Fruit fly (Drosophila melanogaster) ovary, adult (tissue): ENCODE measurements around the gene Ubx.

ENCODE experiments used
- CG17801 ChIP-seq: fragments of 200-800 bp; optimal IDR thresholded peaks from 2 replicates; lab custom pipeline; 2019; ENCODE audit warnings: missing biosample characterization, mild to moderate bottlenecking, missing genetic modification characterization, moderate library complexity; ENCODE audit not compliant: partially characterized antibody

The Ubx gene

DNA sequence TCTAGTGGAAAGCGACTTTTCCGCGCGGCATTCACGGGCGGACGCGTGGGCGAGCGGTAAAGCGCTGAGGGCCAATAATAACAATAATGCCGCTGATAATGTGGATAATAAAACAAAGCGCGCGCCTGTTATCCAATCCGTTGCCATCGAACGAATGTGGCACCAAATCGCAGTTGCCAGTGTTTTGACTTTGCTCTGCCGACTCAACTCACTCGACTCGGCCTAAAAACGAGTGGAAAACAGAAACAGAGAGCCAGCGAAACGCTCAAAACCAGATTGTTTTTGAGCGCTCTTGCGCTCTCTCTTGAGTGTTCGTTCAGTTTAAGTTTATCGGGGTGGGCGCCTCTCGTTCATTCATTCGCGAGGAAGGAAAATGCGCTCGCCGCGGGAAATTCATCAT, at the start of gene Ubx:
TSS of gene Ubx (minus strand) at position 158 of the 400 bp plus-strand sequence.
- TF ChIP-seq CG17801 (GFP tag; lab: Kevin White, UChicago), result no peak

DNA sequence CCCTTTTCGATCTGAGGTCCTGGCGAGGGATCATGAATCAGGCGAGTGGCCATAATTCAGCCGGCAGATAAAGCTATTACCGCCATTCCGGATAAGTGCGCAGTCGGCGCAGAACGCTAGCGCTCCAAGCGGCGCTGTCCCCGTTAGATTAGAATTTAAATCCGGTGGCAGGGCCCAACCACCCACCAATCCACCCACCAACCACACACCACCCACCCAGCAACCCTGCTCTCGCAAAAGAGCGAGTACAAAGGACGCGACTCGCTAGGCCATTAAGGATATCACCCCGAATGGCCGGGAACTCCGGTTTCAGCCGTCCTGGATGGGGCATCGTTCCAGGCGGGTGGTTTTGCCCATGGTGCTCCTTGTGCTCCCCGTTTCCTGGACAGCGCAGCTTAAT, 49.8 kb upstream of the Ubx start:
- TF ChIP-seq CG17801 (GFP tag; lab: Kevin White, UChicago), result no peak

DNA sequence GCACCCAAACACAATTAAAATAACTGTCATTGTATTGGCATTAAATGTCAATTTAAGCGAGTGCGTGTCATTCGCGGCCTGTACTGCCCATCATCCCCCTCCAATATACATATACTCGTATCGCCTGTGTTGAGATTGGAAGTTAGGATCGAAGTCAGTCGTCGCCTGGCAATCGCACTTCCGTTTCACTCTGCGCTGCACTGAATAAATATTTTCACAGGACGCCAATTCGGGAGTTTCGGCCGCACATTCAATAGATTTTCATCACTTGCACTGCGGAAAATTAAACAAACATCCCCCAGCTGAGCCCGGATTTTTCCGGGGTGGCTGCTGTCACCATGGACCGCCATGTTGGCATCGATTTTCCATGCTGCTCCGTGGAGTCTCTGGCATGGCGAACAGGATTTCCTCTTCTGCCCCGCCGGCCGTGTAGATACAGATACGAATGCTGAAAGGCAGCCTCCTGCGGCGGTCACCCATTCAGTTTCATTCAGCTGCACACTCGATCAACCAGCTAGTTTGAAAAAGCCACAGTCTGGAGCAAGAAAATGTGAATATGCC, 49.0 kb upstream of the Ubx start:
- TF ChIP-seq CG17801 (GFP tag; lab: Kevin White, UChicago), result no peak

DNA sequence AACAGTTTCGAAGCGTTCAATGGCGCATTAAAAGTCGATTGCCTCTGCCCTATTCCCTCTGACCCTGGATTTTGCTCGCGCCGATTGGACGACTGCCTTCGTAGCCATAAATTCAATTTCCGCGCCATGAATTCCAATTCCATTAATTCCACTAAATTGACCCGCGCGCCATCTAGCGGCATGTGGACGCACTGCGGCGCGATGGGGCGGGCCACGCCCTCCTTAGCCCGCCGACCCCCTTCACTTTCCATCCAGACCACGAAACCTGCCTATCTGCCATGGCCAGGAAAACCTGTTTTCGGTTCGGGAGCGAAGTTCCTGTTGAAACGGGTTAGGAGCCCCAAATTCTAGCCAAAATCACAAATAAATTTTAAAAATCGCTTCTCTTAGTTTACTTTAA, 48.2 kb upstream of the Ubx start:
- no peak for TF ChIP-seq CG17801 (GFP tag; lab: Kevin White, UChicago)

DNA sequence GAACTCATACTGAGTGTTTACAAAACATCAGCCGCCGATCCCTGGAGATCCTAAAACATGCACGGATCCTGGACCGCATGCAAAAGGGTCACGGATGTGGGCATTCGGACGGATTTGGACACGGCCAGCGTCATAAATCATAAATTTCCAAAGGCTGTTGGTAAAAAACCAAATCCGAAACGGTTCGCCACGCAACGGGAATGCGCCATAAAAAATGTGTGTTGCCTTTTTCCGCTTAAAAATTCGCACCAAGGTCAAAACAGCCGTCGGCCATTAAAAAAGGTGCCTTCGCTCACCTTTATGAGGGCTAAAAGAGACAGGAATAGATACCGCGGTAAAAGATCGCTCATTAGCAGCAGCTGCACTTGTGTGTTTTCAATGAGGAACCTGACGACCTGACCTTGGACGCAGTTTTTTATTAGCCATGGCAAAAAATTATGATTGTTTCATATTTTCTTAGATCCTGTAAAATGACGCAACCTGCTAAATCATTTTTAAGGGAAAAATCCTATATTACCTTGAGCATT, 39.0 kb upstream of the Ubx start:
- TF ChIP-seq CG17801 (GFP tag; lab: Kevin White, UChicago), result no peak

DNA sequence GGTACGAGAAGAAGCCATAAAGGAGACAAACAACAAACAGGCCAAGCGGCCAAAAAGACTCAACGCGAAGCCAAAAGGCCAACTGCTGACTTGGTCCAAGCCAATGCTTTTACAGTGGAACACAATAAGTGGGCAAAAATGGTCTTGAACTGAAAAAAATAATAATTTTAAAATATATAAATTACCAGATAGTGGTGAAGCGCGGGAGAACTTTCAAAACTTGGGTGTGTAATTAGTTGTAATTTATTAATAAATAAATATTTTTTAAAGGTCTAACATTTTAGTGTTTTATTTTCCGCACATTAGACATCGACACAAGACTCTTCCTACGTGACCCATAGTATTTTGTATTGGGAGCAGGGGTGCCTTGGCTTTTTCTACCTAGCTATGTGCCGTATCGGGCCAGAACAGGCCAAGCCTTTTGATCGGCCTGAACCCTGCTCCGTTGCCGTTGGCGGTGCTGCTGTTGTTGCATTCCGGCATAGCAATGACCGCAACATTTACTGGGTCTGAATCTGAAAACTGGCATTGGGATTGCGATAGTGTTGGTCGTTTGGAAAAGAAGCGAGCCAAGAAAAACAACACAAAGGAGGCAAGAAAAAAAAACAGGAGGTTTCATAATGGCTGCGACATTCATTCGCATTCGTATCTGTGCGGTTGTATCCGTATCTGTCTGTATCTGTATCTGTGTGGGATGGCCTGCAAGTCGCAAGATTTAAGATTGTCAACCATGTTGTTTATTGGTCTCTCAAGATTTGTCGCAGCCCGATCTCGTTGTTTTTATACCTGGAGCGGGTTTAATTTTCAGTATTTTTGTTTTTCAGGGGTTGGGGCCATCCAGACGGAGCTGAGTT, 37.6 kb upstream of the Ubx start:
- no peak for TF ChIP-seq CG17801 (GFP tag; lab: Kevin White, UChicago)

DNA sequence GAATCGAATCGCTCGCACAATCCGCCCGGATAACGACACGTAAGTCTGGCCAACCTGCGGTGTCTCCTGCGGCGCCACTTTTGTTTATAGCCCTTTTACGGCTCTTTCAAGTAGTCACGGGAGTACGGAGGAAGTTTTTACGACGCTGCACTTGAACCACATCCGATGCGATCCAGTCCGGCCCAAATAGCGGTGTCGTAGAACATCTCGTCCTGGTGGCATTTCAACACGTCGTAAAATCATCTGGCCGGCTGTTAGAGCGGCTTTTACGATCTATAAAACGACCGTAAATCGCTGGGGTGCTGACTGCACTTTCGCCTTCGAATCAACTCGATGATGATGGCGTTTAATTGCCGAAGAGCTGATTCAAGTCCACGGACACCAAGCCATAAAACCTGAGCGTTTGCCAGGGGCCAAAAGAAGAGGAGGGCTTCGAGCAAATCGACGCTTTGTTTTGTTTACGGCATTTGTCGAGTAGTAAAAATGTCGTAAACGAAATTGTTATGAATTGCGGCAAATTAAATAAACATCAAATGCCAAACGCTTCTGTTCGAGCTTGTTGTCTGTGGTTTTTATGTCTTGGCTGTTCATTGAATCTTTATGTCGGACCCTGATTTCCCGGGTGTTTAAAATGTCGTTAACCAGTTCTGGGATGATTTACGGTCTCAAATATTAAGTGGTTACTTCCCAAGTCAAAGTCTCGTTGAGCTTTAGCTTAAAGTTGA, 36.6 kb upstream of the Ubx start:
- TF ChIP-seq CG17801 (GFP tag; lab: Kevin White, UChicago), result no peak

DNA sequence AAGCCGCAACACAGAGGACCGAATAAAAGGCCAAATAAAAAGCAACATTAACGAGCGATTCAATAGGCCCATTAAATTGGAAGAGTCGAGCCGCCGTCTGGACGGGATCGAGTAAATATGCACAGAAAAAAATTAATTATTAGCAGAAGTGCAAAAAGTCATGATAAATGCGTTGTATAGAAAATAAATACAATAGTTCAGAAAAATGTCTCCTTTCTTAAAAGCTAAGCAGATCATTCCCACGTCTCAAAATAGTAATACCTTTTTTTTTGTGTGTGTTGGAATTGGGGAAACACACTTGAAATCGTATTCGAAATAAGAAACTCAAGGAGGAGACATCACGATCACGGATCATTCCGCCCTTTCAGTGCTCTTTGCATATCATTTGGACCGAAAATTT, 35.2 kb upstream of the Ubx start:
- no peak for TF ChIP-seq CG17801 (GFP tag; lab: Kevin White, UChicago)

DNA sequence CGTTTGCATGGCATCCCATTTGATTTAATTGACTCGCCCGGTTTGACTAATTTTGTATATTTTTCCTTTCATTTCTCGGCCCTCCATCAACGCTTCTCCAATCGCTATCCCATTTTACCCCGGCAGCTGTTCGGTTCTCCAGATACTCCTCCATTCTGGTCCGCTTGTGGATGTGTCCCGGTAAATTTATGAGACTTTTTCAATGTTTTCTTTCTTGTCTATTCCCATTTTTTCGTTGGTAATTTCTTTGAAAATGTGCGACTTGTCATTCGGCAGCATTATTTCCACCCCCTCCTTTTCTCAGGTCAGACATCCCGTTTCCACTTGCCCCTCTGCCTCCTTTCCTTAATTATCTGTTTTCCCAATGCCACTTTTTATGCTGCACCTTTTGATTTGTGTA, 31.5 kb upstream of the Ubx start:
- no peak for TF ChIP-seq CG17801 (GFP tag; lab: Kevin White, UChicago)

DNA sequence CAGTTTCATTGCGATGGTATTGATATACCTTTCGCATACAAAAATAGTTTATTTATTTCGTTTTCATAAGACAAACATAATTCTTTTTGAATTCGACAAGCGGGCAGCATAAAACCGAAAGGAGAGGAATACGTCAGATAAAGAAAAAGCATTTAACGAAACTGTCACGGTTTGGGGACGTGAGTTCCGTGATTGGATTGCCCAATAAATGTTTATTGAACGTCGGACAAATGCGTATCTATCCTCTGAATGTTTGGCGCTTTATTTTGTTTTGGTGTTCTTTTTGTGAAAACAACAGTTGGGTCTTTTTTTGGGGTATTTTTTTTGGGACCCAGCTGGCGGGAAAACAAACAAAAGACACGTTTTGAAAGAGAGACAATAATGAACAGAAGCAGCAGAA, 30.9 kb upstream of the Ubx start:
- TF ChIP-seq CG17801 (GFP tag; lab: Kevin White, UChicago), result no peak

DNA sequence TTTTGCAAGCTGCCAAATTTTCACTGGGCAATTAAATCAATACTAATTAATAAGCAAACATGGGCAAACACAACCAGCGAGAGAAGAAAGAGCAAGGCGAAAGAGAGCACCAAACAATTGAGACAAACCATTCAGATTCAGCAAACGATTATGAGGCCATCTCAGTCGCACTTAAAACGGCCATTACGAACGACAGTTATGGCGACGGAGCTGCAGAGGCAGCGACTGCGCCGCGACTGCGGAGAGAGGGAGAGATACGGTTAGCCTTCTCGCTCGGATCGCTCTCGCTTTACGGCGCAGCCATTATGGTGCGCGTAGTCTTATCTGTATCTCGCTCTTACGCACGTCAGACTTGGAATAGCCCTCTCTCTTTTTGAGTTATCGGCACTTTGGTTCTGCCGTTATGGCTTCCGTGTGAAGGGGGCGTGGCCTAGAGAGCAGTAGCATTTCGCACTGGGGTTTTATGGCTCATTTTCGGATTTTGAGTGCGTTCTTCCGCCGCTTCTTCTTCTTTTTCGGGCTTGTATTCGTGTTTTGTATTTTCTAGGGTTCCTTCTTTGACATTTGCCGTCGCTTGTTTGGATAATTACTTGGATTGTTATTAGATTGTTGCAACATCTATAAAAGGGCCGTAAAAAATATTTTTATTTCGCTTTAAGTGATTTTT, 29.8 kb upstream of the Ubx start:
- peak; percentile 10 for TF ChIP-seq CG17801 (GFP tag; lab: Kevin White, UChicago)

DNA sequence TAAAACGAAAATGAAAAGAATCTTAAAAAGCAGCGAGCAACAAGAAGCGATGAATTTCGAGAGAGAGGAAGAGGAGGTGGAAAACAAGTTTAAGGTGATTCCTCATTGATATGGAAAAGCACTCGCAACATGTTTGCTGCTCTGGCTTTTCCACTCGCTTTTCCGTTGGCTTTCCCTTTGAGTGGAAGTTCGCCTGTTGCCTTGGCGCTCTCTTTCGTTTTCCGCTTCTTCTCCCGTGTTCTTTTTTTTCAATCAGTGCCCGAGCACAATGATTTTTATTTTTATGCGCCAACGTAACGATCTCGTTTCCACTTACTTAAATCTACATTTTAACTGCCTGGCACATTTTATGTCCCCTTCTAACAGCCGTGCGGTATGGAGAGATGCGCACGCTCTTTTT, 29.2 kb upstream of the Ubx start:
- no peak for TF ChIP-seq CG17801 (GFP tag; lab: Kevin White, UChicago)

DNA sequence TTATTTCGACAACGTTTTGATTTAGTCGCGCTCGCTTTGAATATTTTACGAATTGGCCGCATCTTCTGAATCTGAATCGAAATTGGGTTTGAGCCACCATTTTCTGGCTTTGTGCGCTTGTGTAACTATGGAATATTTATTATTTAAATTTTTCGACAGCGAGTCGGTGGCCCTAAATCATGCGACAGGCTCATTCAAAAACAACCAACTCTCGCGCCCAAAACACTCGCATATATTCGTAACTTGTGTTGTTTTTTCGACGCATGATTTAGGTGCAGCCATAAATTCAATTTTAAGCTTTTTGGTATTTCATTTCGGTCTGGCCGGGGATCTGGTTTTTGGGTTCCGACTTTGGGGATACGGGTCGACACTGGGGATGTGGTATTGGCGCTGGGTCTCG, 20.6 kb upstream of the Ubx start:
- no peak for TF ChIP-seq CG17801 (GFP tag; lab: Kevin White, UChicago)

DNA sequence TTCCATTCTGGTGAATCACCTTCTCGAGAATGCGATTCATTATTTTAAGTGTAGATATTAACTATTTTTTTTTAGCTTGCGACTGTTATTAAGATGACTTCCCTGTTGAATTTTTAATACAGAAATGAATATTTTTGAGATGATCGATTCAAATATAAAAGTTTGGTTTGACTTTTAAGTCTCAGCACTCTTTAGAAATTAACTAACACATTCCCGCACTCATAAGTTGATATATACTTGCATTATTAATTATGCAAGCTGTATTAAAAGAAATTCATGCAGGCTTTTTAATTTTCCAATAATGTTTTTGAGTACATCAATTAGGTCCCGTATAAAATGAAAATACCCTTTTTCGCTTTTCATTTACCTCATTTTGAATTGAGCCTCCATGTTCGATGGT, 17.0 kb upstream of the Ubx start, which contains the start of gene CG31275:
TSS of gene CG31275 (minus strand) at position 101 of the 400 bp plus-strand sequence.
- TF ChIP-seq CG17801 (GFP tag; lab: Kevin White, UChicago), result no peak
